Worm (Caenorhabditis elegans): ENCODE data around the gene F53B1.2.

DNA sequence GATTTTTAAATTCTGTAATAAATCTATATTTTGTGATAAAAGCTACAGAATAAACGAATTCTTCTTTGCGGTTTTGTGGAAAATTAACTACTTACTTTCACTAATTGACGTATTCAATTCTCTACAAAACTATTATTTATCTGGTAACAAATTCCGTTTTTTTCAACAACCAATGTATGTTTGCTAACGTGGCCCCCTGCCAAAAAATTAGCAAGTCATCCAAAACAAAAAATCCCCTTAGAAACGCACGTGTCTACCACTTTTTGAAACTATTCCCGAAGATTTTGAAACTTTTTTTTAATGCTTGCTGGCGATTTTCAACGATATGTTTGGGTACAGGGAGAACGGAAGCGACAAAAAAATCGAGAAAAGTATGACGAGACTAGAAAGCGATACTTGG, 23.8 kb upstream of the F53B1.2 start, which contains the start of gene F49H12.2:
- TF ChIP-seq B0261.1 (tag; optimal IDR thresholded peaks at IDR 0.05) (no peak), mcd-1 (GFP tag; IDR thresholded peaks at IDR 0.05) (no peak), ama-1 (optimal IDR thresholded peaks at IDR 0.05) (no peak), ama-1 (GFP tag; optimal IDR thresholded peaks at IDR 0.05) (no peak), hmg-1.2 (GFP tag; IDR thresholded peaks at IDR 0.05) (no peak), egrh-3 (GFP tag; IDR thresholded peaks at IDR 0.05) (no peak), lag-1 (GFP tag; IDR thresholded peaks at IDR 0.05) (no peak), hmg-20 (GFP tag; IDR thresholded peaks at IDR 0.05) (no peak), F10E7.11 (tag; optimal IDR thresholded peaks at IDR 0.05) (no peak), lin-35 (GFP tag; optimal IDR thresholded peaks at IDR 0.05) (no peak), snpc-4 (GFP tag; optimal IDR thresholded peaks at IDR 0.05) (no peak), snpc-4 (tag; optimal IDR thresholded peaks at IDR 0.05) (no peak), dpl-1 (GFP tag; optimal IDR thresholded peaks at IDR 0.05) (no peak), K12H6.12 (tag; optimal IDR thresholded peaks at IDR 0.05) (no peak)

Measured in whole organism, young adult.